Fruit fly (Drosophila melanogaster) whole organism, embryonic: Measurements from ENCODE around the gene CG9391.
A peak's percentile ranks its signal among the peaks of the same experiment; 100 is the strongest.

Source experiments
- B-H1 ChIP-seq: fragments of 200-800 bp; sonication (Bioruptor generic); IDR thresholded peaks from 3 replicates; pipeline ENCODE4 v1.3.6; 2022; ENCODE audit warnings: missing biosample characterization, missing genetic modification characterization
- CG11093 ChIP-seq: fragments of 200-800 bp; sonication (Bioruptor generic); IDR thresholded peaks from 3 replicates; pipeline ENCODE4 v1.3.6; 2022; ENCODE audit warnings: missing biosample characterization, missing genetic modification characterization
- CG11723 ChIP-seq: fragments of 200-800 bp; sonication (Bioruptor generic); optimal IDR thresholded peaks from 2 replicates; lab custom pipeline; 2017; ENCODE audit warnings: missing biosample characterization, mild to moderate bottlenecking, missing genetic modification characterization
- CG12104 ChIP-seq: fragments of 200-800 bp; sonication (Bioruptor generic); optimal IDR thresholded peaks from 3 replicates; lab custom pipeline; 2016; ENCODE audit warnings: missing biosample characterization, missing genetic modification characterization
- CG12236 ChIP-seq: fragments of 200-800 bp; sonication (Bioruptor generic); optimal IDR thresholded peaks from 2 replicates; lab custom pipeline; 2016; ENCODE audit warnings: missing biosample characterization, missing genetic modification characterization
- CG12299 ChIP-seq: fragments of 200-800 bp; sonication (Bioruptor generic); optimal IDR thresholded peaks from 2 replicates; lab custom pipeline; 2018; ENCODE audit warnings: missing biosample characterization, mild to moderate bottlenecking, missing genetic modification characterization
- CG12744 ChIP-seq: fragments of 200-800 bp; sonication (Bioruptor generic); optimal IDR thresholded peaks from 2 replicates; lab custom pipeline; 2016; ENCODE audit warnings: missing biosample characterization, missing genetic modification characterization
- CG15073 ChIP-seq: fragments of 200-800 bp; sonication (Bioruptor generic); optimal IDR thresholded peaks from 2 replicates; lab custom pipeline; 2016; ENCODE audit warnings: missing biosample characterization, missing genetic modification characterization
- CG16813 ChIP-seq: fragments of 200-800 bp; sonication (Bioruptor generic); IDR thresholded peaks from 3 replicates; pipeline ENCODE4 v1.3.6; 2022; ENCODE audit warnings: missing biosample characterization, missing genetic modification characterization; ENCODE audit not compliant: partially characterized antibody
- CG16815 ChIP-seq: fragments of 200-800 bp; sonication (Bioruptor generic); optimal IDR thresholded peaks from 3 replicates; lab custom pipeline; 2017; ENCODE audit warnings: missing biosample characterization, mild to moderate bottlenecking, missing genetic modification characterization
- CG17361 ChIP-seq: fragments of 200-800 bp; sonication (Bioruptor generic); IDR thresholded peaks from 3 replicates; pipeline ENCODE4 v1.3.6; 2022; ENCODE audit warnings: missing biosample characterization, missing genetic modification characterization
- CG17612 ChIP-seq: fragments of 200-800 bp; sonication (Bioruptor generic); IDR thresholded peaks from 2 replicates; pipeline ENCODE4 v1.3.6; 2022; ENCODE audit warnings: missing biosample characterization, missing genetic modification characterization
- CG17802 ChIP-seq: fragments of 200-800 bp; sonication (Bioruptor generic); optimal IDR thresholded peaks from 2 replicates; lab custom pipeline; 2018; ENCODE audit warnings: missing biosample characterization, mild to moderate bottlenecking, missing genetic modification characterization, moderate library complexity
- CG1792 ChIP-seq: fragments of 200-800 bp; sonication (Bioruptor generic); optimal IDR thresholded peaks from 2 replicates; lab custom pipeline; 2016; ENCODE audit warnings: missing biosample characterization, missing genetic modification characterization
- CG3065 ChIP-seq: fragments of 200-800 bp; sonication (Bioruptor generic); optimal IDR thresholded peaks from 2 replicates; lab custom pipeline; 2016; ENCODE audit warnings: missing biosample characterization, missing genetic modification characterization
- CG31388 ChIP-seq: fragments of 200-800 bp; sonication (Bioruptor generic); optimal IDR thresholded peaks from 2 replicates; lab custom pipeline; 2016; ENCODE audit warnings: missing biosample characterization, missing genetic modification characterization
- CG32772 ChIP-seq: fragments of 200-800 bp; sonication (Bioruptor generic); IDR thresholded peaks from 2 replicates; pipeline ENCODE4 v1.3.6; 2022; ENCODE audit warnings: missing biosample characterization, missing genetic modification characterization
- CG3847 ChIP-seq: fragments of 200-800 bp; sonication (Bioruptor generic); IDR thresholded peaks from 2 replicates; pipeline ENCODE4 v1.3.6; 2022; ENCODE audit warnings: missing biosample characterization, missing genetic modification characterization
- CG4282 ChIP-seq: fragments of 200-800 bp; sonication (Bioruptor generic); optimal IDR thresholded peaks from 2 replicates; lab custom pipeline; 2016; ENCODE audit warnings: missing biosample characterization, missing genetic modification characterization
- CG5180 ChIP-seq: fragments of 200-800 bp; sonication (Bioruptor generic); optimal IDR thresholded peaks from 3 replicates; lab custom pipeline; 2017; ENCODE audit warnings: missing biosample characterization, missing genetic modification characterization, mild to moderate bottlenecking, moderate library complexity, missing genetic modification reagents
- CG6254 ChIP-seq: fragments of 200-800 bp; sonication (Bioruptor generic); optimal IDR thresholded peaks from 3 replicates; lab custom pipeline; 2017; ENCODE audit warnings: mild to moderate bottlenecking, missing biosample characterization, missing genetic modification reagents, missing genetic modification characterization
- CG7987 ChIP-seq: fragments of 200-800 bp; sonication (Bioruptor generic); optimal IDR thresholded peaks from 2 replicates; lab custom pipeline; 2018; ENCODE audit warnings: missing biosample characterization, mild to moderate bottlenecking, missing genetic modification characterization, moderate library complexity
- CG8924 ChIP-seq: fragments of 200-800 bp; optimal IDR thresholded peaks from 3 replicates; lab custom pipeline; 2019; ENCODE audit warnings: missing biosample characterization, mild to moderate bottlenecking, missing genetic modification characterization, moderate library complexity
- CG9817 ChIP-seq: fragments of 200-800 bp; sonication (Bioruptor generic); optimal IDR thresholded peaks from 2 replicates; lab custom pipeline; 2018; ENCODE audit warnings: missing biosample characterization, mild to moderate bottlenecking, missing genetic modification characterization, moderate library complexity
- Camta ChIP-seq: fragments of 200-800 bp; sonication (Bioruptor generic); optimal IDR thresholded peaks from 2 replicates; lab custom pipeline; 2016; ENCODE audit warnings: missing biosample characterization, missing genetic modification characterization
- Doc2 ChIP-seq: fragments of 200-800 bp; sonication (Bioruptor generic); IDR thresholded peaks from 2 replicates; pipeline ENCODE4 v1.3.6; 2022; ENCODE audit warnings: missing biosample characterization, missing genetic modification characterization
- H2.0 ChIP-seq: fragments of 200-800 bp; sonication (Bioruptor generic); IDR thresholded peaks from 2 replicates; pipeline ENCODE4 v1.3.6; 2022; ENCODE audit warnings: missing biosample characterization, missing genetic modification characterization
- HLH4C ChIP-seq: fragments of 200-800 bp; sonication (Bioruptor generic); IDR thresholded peaks from 3 replicates; pipeline ENCODE4 v1.3.6; 2022; ENCODE audit warnings: missing biosample characterization, missing genetic modification characterization; ENCODE audit not compliant: partially characterized antibody
- Hey ChIP-seq: fragments of 200-800 bp; sonication (Bioruptor generic); optimal IDR thresholded peaks from 3 replicates; lab custom pipeline; 2018; ENCODE audit warnings: missing biosample characterization, mild to moderate bottlenecking, missing genetic modification characterization
- HmgZ ChIP-seq: fragments of 200-800 bp; sonication (Bioruptor generic); optimal IDR thresholded peaks from 2 replicates; lab custom pipeline; 2018; ENCODE audit warnings: missing biosample characterization, mild to moderate bottlenecking, missing genetic modification characterization
- Hmr ChIP-seq: fragments of 200-800 bp; sonication (Bioruptor generic); optimal IDR thresholded peaks from 3 replicates; lab custom pipeline; 2017; ENCODE audit warnings: mild to moderate bottlenecking, missing biosample characterization, missing genetic modification reagents, missing genetic modification characterization
- Hr39 ChIP-seq: fragments of >200 bp; optimal IDR thresholded peaks from 2 replicates; lab custom pipeline; 2017
- Meics ChIP-seq: fragments of 200-800 bp; sonication (Bioruptor generic); optimal IDR thresholded peaks from 2 replicates; lab custom pipeline; 2017; ENCODE audit warnings: missing biosample characterization, mild to moderate bottlenecking, missing genetic modification characterization
- Sox102F ChIP-seq: fragments of 200-800 bp; sonication (Bioruptor generic); optimal IDR thresholded peaks from 2 replicates; lab custom pipeline; 2018; ENCODE audit warnings: missing biosample characterization, mild to moderate bottlenecking, missing genetic modification characterization, moderate library complexity
- Usf ChIP-seq: fragments of 200-800 bp; sonication (Bioruptor generic); optimal IDR thresholded peaks from 2 replicates; lab custom pipeline; 2017; ENCODE audit warnings: missing genotype, missing biosample characterization, missing genetic modification characterization
- cad ChIP-seq: fragments of >200 bp; optimal IDR thresholded peaks from 2 replicates; lab custom pipeline; 2017; ENCODE audit warnings: missing biosample characterization, missing genetic modification characterization
- dmrt11E ChIP-seq: fragments of 200-800 bp; sonication (Bioruptor generic); optimal IDR thresholded peaks from 3 replicates; lab custom pipeline; 2018; ENCODE audit warnings: missing biosample characterization, mild to moderate bottlenecking, missing genetic modification characterization, moderate library complexity
- ems ChIP-seq: fragments of 200-800 bp; sonication (Bioruptor generic); optimal IDR thresholded peaks from 3 replicates; lab custom pipeline; 2016; ENCODE audit warnings: missing biosample characterization, missing genetic modification characterization
- en ChIP-seq: fragments of 200-800 bp; sonication (Bioruptor generic); optimal IDR thresholded peaks from 2 replicates; lab custom pipeline; 2016; ENCODE audit warnings: missing biosample characterization, missing genetic modification characterization
- esg ChIP-seq: fragments of 200-800 bp; sonication (Bioruptor generic); conservative IDR thresholded peaks from 2 replicates; pipeline ENCODE4 v1.3.6; 2022; ENCODE audit warnings: missing biosample characterization, missing genetic modification characterization
- fd3F ChIP-seq: fragments of 200-800 bp; sonication (Bioruptor generic); optimal IDR thresholded peaks from 2 replicates; lab custom pipeline; 2018; ENCODE audit warnings: missing biosample characterization, mild to moderate bottlenecking, missing genetic modification characterization, moderate library complexity
- fru ChIP-seq: fragments of >200 bp; optimal IDR thresholded peaks from 2 replicates; lab custom pipeline; 2017
- gem ChIP-seq: fragments of 200-800 bp; sonication (Bioruptor generic); optimal IDR thresholded peaks from 2 replicates; lab custom pipeline; 2019; ENCODE audit warnings: missing biosample characterization, mild to moderate bottlenecking, missing genetic modification characterization, moderate library complexity
- hth ChIP-seq: fragments of >200 bp; optimal IDR thresholded peaks from 2 replicates; lab custom pipeline; 2017; ENCODE audit warnings: inconsistent platforms
- lmd ChIP-seq: fragments of 200-800 bp; sonication (Bioruptor generic); IDR thresholded peaks from 2 replicates; pipeline ENCODE4 v1.3.6; 2022; ENCODE audit warnings: missing biosample characterization, missing genetic modification characterization
- nerfin-1 ChIP-seq: fragments of 200-800 bp; sonication (Bioruptor generic); optimal IDR thresholded peaks from 3 replicates; lab custom pipeline; 2019; ENCODE audit warnings: missing biosample characterization, mild to moderate bottlenecking, missing genetic modification characterization, moderate library complexity
- pum ChIP-seq: fragments of 200-800 bp; sonication (Bioruptor generic); optimal IDR thresholded peaks from 2 replicates; lab custom pipeline; 2016; ENCODE audit warnings: missing biosample characterization, missing genetic modification characterization
- ranshi ChIP-seq: fragments of 200-800 bp; sonication (Bioruptor generic); IDR thresholded peaks from 2 replicates; pipeline ENCODE4 v1.3.6; 2022; ENCODE audit warnings: missing biosample characterization, missing genetic modification characterization
- slou ChIP-seq: fragments of 200-800 bp; sonication (Bioruptor generic); optimal IDR thresholded peaks from 3 replicates; lab custom pipeline; 2016; ENCODE audit warnings: missing biosample characterization, missing genetic modification characterization
- trem ChIP-seq: fragments of 200-800 bp; optimal IDR thresholded peaks from 3 replicates; lab custom pipeline; 2019; ENCODE audit warnings: missing biosample characterization, mild to moderate bottlenecking, missing genetic modification characterization, moderate library complexity
- vnd ChIP-seq: fragments of 200-800 bp; sonication (Bioruptor generic); IDR thresholded peaks from 3 replicates; pipeline ENCODE4 v1.3.6; 2022; ENCODE audit warnings: missing biosample characterization, missing genetic modification characterization; ENCODE audit not compliant: partially characterized antibody

CG9391 gene

dm6 chr3L:21285639-21286338, 17.7 kb upstream of the CG9391 start, which contains the start of the genes CG12974 and pzg (continued):
- TF ChIP-seq lmd, result peak; percentile 93
- TF ChIP-seq CG17612 (GFP tag; lab: Robert Waterston, UW), result no peak
- peak; percentile 75 for TF ChIP-seq CG7987 (GFP tag; lab: Kevin White, UChicago)
- TF ChIP-seq CG6254 (GFP tag; lab: Kevin White, UChicago), result no peak
- peak; percentile 61; the same call in 1 of the 2 replicates for TF ChIP-seq ranshi
- peak; percentile 85 for TF ChIP-seq CG17361 (GFP tag; lab: Robert Waterston, UW)
- peak; percentile 55 for TF ChIP-seq CG12744 (GFP tag; lab: Kevin White, UChicago)
- TF ChIP-seq Hmr (GFP tag; lab: Kevin White, UChicago), result peak; percentile 83
- peak; percentile 79 for TF ChIP-seq Doc2 (GFP tag; lab: Robert Waterston, UW)
- peak; percentile 20 for TF ChIP-seq CG12299 (tag; lab: Kevin White, UChicago)
- peak; percentile 95 for TF ChIP-seq dmrt11E (tag; lab: Kevin White, UChicago)
- TF ChIP-seq CG1792 (GFP tag; lab: Kevin White, UChicago), result peak; percentile 98
- peak; percentile 85 for TF ChIP-seq esg
- peak; percentile 63 for TF ChIP-seq ems (GFP tag; lab: Kevin White, UChicago)
- TF ChIP-seq CG11723 (GFP tag; lab: Kevin White, UChicago), result peak; percentile 8
- TF ChIP-seq CG31388 (GFP tag; lab: Kevin White, UChicago), result peak; percentile 5
- peak; percentile 46 for TF ChIP-seq slou (GFP tag; lab: Kevin White, UChicago)
- TF ChIP-seq fd3F (GFP tag; lab: Kevin White, UChicago), result peak; percentile 54
- peak; percentile 85 for TF ChIP-seq HmgZ (tag; lab: Kevin White, UChicago)
- peak; percentile 68 for TF ChIP-seq CG4282 (GFP tag; lab: Kevin White, UChicago)
- TF ChIP-seq HLH4C (GFP tag; lab: Robert Waterston, UW), result peak; percentile 83
- no peak for TF ChIP-seq cad
- TF ChIP-seq Usf (GFP tag; lab: Kevin White, UChicago), result peak; percentile 61
- TF ChIP-seq Sox102F, result peak; percentile 90
- no peak for TF ChIP-seq CG15073 (GFP tag; lab: Kevin White, UChicago)
- TF ChIP-seq CG3847 (GFP tag; lab: Robert Waterston, UW), result peak; percentile 95
- peak; percentile 85 for TF ChIP-seq CG16815 (GFP tag; lab: Kevin White, UChicago)
- TF ChIP-seq fru (lab: Kevin White, UChicago), result no peak
- peak; percentile 84 for TF ChIP-seq Meics (GFP tag; lab: Kevin White, UChicago)
- TF ChIP-seq Hey (tag; lab: Kevin White, UChicago), result peak; percentile 70
- peak; percentile 71; the same call in 2 of the 3 replicates for TF ChIP-seq CG11093 (GFP tag; lab: Robert Waterston, UW)
- peak; percentile 96 for TF ChIP-seq gem (tag; lab: Kevin White, UChicago)
- TF ChIP-seq pum (GFP tag; lab: Kevin White, UChicago), result peak; percentile 68
- no peak for TF ChIP-seq CG5180 (GFP tag; lab: Kevin White, UChicago)
- TF ChIP-seq CG3065 (GFP tag; lab: Kevin White, UChicago), result peak; percentile 35
- TF ChIP-seq en, result peak; percentile 52
- peak; percentile 79 for TF ChIP-seq CG17802 (tag; lab: Kevin White, UChicago)
- TF ChIP-seq CG9817 (tag; lab: Kevin White, UChicago), result peak; percentile 87
- TF ChIP-seq B-H1, result peak; percentile 79
- peak; percentile 87 for TF ChIP-seq CG8924 (tag; lab: Kevin White, UChicago)
- TF ChIP-seq CG12236, result peak; percentile 48
- peak; percentile 73 for TF ChIP-seq vnd (GFP tag; lab: Robert Waterston, UW)
- peak; percentile 78 for TF ChIP-seq nerfin-1
- TF ChIP-seq hth (lab: Kevin White, UChicago), result no peak
- peak; percentile 32 for TF ChIP-seq Camta (GFP tag; lab: Kevin White, UChicago)
- peak; percentile 73; the same call in 1 of the 2 replicates for TF ChIP-seq H2.0 (GFP tag; lab: Robert Waterston, UW)
- no peak for TF ChIP-seq Hr39 (lab: Kevin White, UChicago)
- peak; percentile 77 for TF ChIP-seq CG16813 (GFP tag; lab: Robert Waterston, UW)
- peak; percentile 87 for TF ChIP-seq CG32772 (GFP tag; lab: Robert Waterston, UW)
- TF ChIP-seq trem (tag; lab: Kevin White, UChicago), result peak; percentile 71
- TF ChIP-seq CG12104 (GFP tag; lab: Kevin White, UChicago), result peak; percentile 80
